Worm (Caenorhabditis elegans) whole organism, mixed stage, embryonic: ENCODE results near the gene Y38C1BA.4.

Source experiments
- ceh-43 ChIP-seq: fragments of 200-800 bp; sonication (Bioruptor generic); optimal IDR thresholded peaks from 2 replicates; lab custom pipeline; 2018; ENCODE audit warnings: mild to moderate bottlenecking, missing genetic modification characterization, moderate library complexity, missing compliant biosample characterization
- elt-3 ChIP-seq: fragments of 150-350 bp; optimal IDR thresholded peaks from 2 replicates; lab custom pipeline; 2014; ENCODE audit warnings: missing biosample characterization, missing genetic modification characterization
- flh-1 ChIP-seq: fragments of 200-800 bp; sonication (Bioruptor generic); optimal IDR thresholded peaks from 2 replicates; lab custom pipeline; 2018; ENCODE audit warnings: mild to moderate bottlenecking, missing genetic modification characterization, moderate library complexity, missing compliant biosample characterization
- nhr-76 ChIP-seq: sonication (generic microtip); optimal IDR thresholded peaks from 2 replicates; lab custom pipeline; 2017; ENCODE audit warnings: missing biosample characterization, missing genetic modification characterization
- pha-4 ChIP-seq: fragments of 150-350 bp; optimal IDR thresholded peaks from 2 replicates; lab custom pipeline; 2018; ENCODE audit warnings: missing biosample characterization, missing genetic modification reagents, missing genetic modification characterization
- unc-62 ChIP-seq: fragments of 150-350 bp; optimal IDR thresholded peaks from 2 replicates; lab custom pipeline; 2014; ENCODE audit warnings: missing biosample characterization, missing genetic modification reagents, missing genetic modification characterization
- ztf-11 ChIP-seq: fragments of 150-350 bp; optimal IDR thresholded peaks from 2 replicates; lab custom pipeline; 2014; ENCODE audit warnings: missing biosample characterization, missing genetic modification characterization

- TF ChIP-seq flh-1 (GFP tag; lab: Kevin White, UChicago) (no peak), elt-3 (tag; lab: Kevin White, UChicago) (peak; percentile 50), pha-4 (tag; lab: Kevin White, UChicago) (no peak), ztf-11 (tag; lab: Kevin White, UChicago) (no peak), unc-62 (GFP tag; lab: Kevin White, UChicago) (peak; percentile 16), ceh-43 (GFP tag; lab: Kevin White, UChicago) (no peak), nhr-76 (no peak)
These were observed 15.5 kb downstream of the Y38C1BA.4 start for ce11 chrIV:1837134-1837533.
